Fruit fly (Drosophila melanogaster) whole organism, embryonic: Measurements from ENCODE around the gene Ilp5.

ENCODE experiments used
- Adf1 ChIP-seq: fragments of 200-800 bp; sonication (Bioruptor generic); IDR thresholded peaks from 2 replicates; pipeline ENCODE4 v1.3.6; 2022; ENCODE audit warnings: missing biosample characterization, missing genetic modification characterization
- CG10543 ChIP-seq: fragments of 200-800 bp; sonication (Bioruptor generic); optimal IDR thresholded peaks from 3 replicates; lab custom pipeline; 2017; ENCODE audit warnings: missing biosample characterization, mild to moderate bottlenecking, missing genetic modification characterization, moderate library complexity
- CG12236 ChIP-seq: fragments of 200-800 bp; sonication (Bioruptor generic); optimal IDR thresholded peaks from 2 replicates; lab custom pipeline; 2016; ENCODE audit warnings: missing biosample characterization, missing genetic modification characterization
- CG12659 ChIP-seq: fragments of 200-800 bp; sonication (Bioruptor generic); optimal IDR thresholded peaks from 3 replicates; lab custom pipeline; 2017; ENCODE audit warnings: mild to moderate bottlenecking, missing biosample characterization, missing genetic modification reagents, missing genetic modification characterization
- CG13296 ChIP-seq: fragments of 200-800 bp; sonication (Bioruptor generic); optimal IDR thresholded peaks from 3 replicates; lab custom pipeline; 2018; ENCODE audit warnings: missing biosample characterization, mild to moderate bottlenecking, missing genetic modification characterization
- CG13424 ChIP-seq: fragments of 200-800 bp; sonication (Bioruptor generic); optimal IDR thresholded peaks from 2 replicates; lab custom pipeline; 2019; ENCODE audit warnings: missing biosample characterization, mild to moderate bottlenecking, missing genetic modification characterization, moderate library complexity
- CG13775 ChIP-seq: fragments of 200-800 bp; sonication (Bioruptor generic); optimal IDR thresholded peaks from 3 replicates; lab custom pipeline; 2017; ENCODE audit warnings: missing biosample characterization, mild to moderate bottlenecking, missing genetic modification characterization
- CG13894 ChIP-seq: fragments of 200-800 bp; sonication (Bioruptor generic); optimal IDR thresholded peaks from 3 replicates; lab custom pipeline; 2018; ENCODE audit warnings: missing biosample characterization, mild to moderate bottlenecking, missing genetic modification characterization, moderate library complexity
- CG15269 ChIP-seq: fragments of 200-800 bp; sonication (Bioruptor generic); optimal IDR thresholded peaks from 2 replicates; lab custom pipeline; 2018; ENCODE audit warnings: missing biosample characterization, mild to moderate bottlenecking, missing genetic modification characterization, moderate library complexity
- CG1529 ChIP-seq: fragments of 200-800 bp; sonication (Bioruptor generic); optimal IDR thresholded peaks from 3 replicates; lab custom pipeline; 2018; ENCODE audit warnings: missing biosample characterization, missing genetic modification characterization
- CG17612 ChIP-seq: fragments of 200-800 bp; sonication (Bioruptor generic); IDR thresholded peaks from 2 replicates; pipeline ENCODE4 v1.3.6; 2022; ENCODE audit warnings: missing biosample characterization, missing genetic modification characterization
- CG2120 ChIP-seq: fragments of 200-800 bp; sonication (Bioruptor generic); optimal IDR thresholded peaks from 3 replicates; lab custom pipeline; 2016; ENCODE audit warnings: missing biosample characterization, missing genetic modification characterization
- CG31224 ChIP-seq: fragments of 200-800 bp; sonication (Bioruptor generic); IDR thresholded peaks from 2 replicates; pipeline ENCODE4 v1.3.6; 2022; ENCODE audit warnings: missing biosample characterization, missing genetic modification characterization
- CG3847 ChIP-seq: fragments of 200-800 bp; sonication (Bioruptor generic); IDR thresholded peaks from 2 replicates; pipeline ENCODE4 v1.3.6; 2022; ENCODE audit warnings: missing biosample characterization, missing genetic modification characterization
- CG42726 ChIP-seq: fragments of 200-800 bp; sonication (Bioruptor generic); IDR thresholded peaks from 2 replicates; pipeline ENCODE4 v1.3.6; 2022; ENCODE audit warnings: missing biosample characterization, missing genetic modification characterization; ENCODE audit not compliant: partially characterized antibody
- CG4282 ChIP-seq: fragments of 200-800 bp; sonication (Bioruptor generic); optimal IDR thresholded peaks from 2 replicates; lab custom pipeline; 2016; ENCODE audit warnings: missing biosample characterization, missing genetic modification characterization
- CG4617 ChIP-seq: fragments of 200-800 bp; sonication (Bioruptor generic); optimal IDR thresholded peaks from 3 replicates; lab custom pipeline; 2016; ENCODE audit warnings: missing biosample characterization, missing genetic modification characterization, borderline replicate concordance
- CG5245 ChIP-seq: fragments of 200-800 bp; sonication (Bioruptor generic); optimal IDR thresholded peaks from 3 replicates; lab custom pipeline; 2016; ENCODE audit warnings: missing biosample characterization, missing genetic modification characterization
- CG8924 ChIP-seq: fragments of 200-800 bp; optimal IDR thresholded peaks from 3 replicates; lab custom pipeline; 2019; ENCODE audit warnings: missing biosample characterization, mild to moderate bottlenecking, missing genetic modification characterization, moderate library complexity
- Dad ChIP-seq: fragments of 200-800 bp; sonication (Bioruptor generic); optimal IDR thresholded peaks from 3 replicates; lab custom pipeline; 2016; ENCODE audit warnings: missing biosample characterization, missing genetic modification characterization
- Dip2 ChIP-seq: fragments of 200-800 bp; sonication (Bioruptor generic); IDR thresholded peaks from 2 replicates; pipeline ENCODE4 v1.3.6; 2022; ENCODE audit warnings: missing biosample characterization, missing genetic modification characterization
- Dip3 ChIP-seq: fragments of 200-800 bp; sonication (Bioruptor generic); optimal IDR thresholded peaks from 3 replicates; lab custom pipeline; 2016; ENCODE audit warnings: missing biosample characterization, missing genetic modification characterization
- Dref ChIP-seq: fragments of 200-800 bp; sonication (Bioruptor generic); IDR thresholded peaks from 2 replicates; pipeline ENCODE4 v1.3.6; 2022; ENCODE audit warnings: missing biosample characterization, missing genetic modification characterization
- Fer3 ChIP-seq: fragments of 200-800 bp; sonication (Bioruptor generic); optimal IDR thresholded peaks from 2 replicates; lab custom pipeline; 2018; ENCODE audit warnings: missing biosample characterization, mild to moderate bottlenecking, missing genetic modification characterization, moderate library complexity
- Gug ChIP-seq: fragments of 200-800 bp; sonication (Bioruptor generic); IDR thresholded peaks from 4 replicates; pipeline ENCODE4 v1.3.6; 2022; ENCODE audit warnings: missing biosample characterization, missing genetic modification characterization
- Jarid2 ChIP-seq: fragments of 200-800 bp; sonication (Bioruptor generic); optimal IDR thresholded peaks from 3 replicates; lab custom pipeline; 2017; ENCODE audit warnings: mild to moderate bottlenecking, missing biosample characterization, missing genetic modification reagents, missing genetic modification characterization
- Med ChIP-seq: fragments of 200-800 bp; sonication (Bioruptor generic); peaks from one replicate; lab custom pipeline; 2016; ENCODE audit warnings: missing biosample characterization, missing genetic modification characterization, mild to moderate bottlenecking, inconsistent platforms, moderate library complexity
- NC2α ChIP-seq: fragments of 200-800 bp; sonication (Bioruptor generic); optimal IDR thresholded peaks from 2 replicates; lab custom pipeline; 2016; ENCODE audit warnings: missing biosample characterization, missing genetic modification characterization
- NFAT ChIP-seq: fragments of 200-800 bp; sonication (Bioruptor generic); IDR thresholded peaks from 2 replicates; pipeline ENCODE4 v1.3.6; 2022; ENCODE audit warnings: missing biosample characterization, missing genetic modification characterization
- Oli ChIP-seq: fragments of 200-800 bp; sonication (Bioruptor generic); optimal IDR thresholded peaks from 2 replicates; lab custom pipeline; 2018; ENCODE audit warnings: missing biosample characterization, mild to moderate bottlenecking, missing genetic modification characterization, moderate library complexity
- Sox100B ChIP-seq: fragments of 200-800 bp; sonication (Bioruptor generic); optimal IDR thresholded peaks from 3 replicates; lab custom pipeline; 2018; ENCODE audit warnings: missing biosample characterization, mild to moderate bottlenecking, missing genetic modification characterization
- Usf ChIP-seq: fragments of 200-800 bp; sonication (Bioruptor generic); optimal IDR thresholded peaks from 2 replicates; lab custom pipeline; 2017; ENCODE audit warnings: missing genotype, missing biosample characterization, missing genetic modification characterization
- abd-A ChIP-seq: fragments of 200-800 bp; sonication (Bioruptor generic); optimal IDR thresholded peaks from 3 replicates; lab custom pipeline; 2019; ENCODE audit warnings: missing biosample characterization, mild to moderate bottlenecking, missing genetic modification characterization, moderate library complexity
- ase ChIP-seq: fragments of 200-800 bp; sonication (Bioruptor generic); IDR thresholded peaks from 3 replicates; pipeline ENCODE4 v1.3.6; 2022; ENCODE audit warnings: missing biosample characterization, missing genetic modification characterization
- cas ChIP-seq: fragments of 200-800 bp; sonication (Bioruptor generic); IDR thresholded peaks from 2 replicates; pipeline ENCODE4 v1.3.6; 2022; ENCODE audit warnings: missing biosample characterization, missing genetic modification characterization
- crc ChIP-seq: fragments of 200-800 bp; sonication (Bioruptor generic); optimal IDR thresholded peaks from 2 replicates; lab custom pipeline; 2016; ENCODE audit warnings: missing biosample characterization, missing genetic modification characterization
- exex ChIP-seq: fragments of 200-800 bp; sonication (Bioruptor generic); optimal IDR thresholded peaks from 4 replicates; lab custom pipeline; 2018; ENCODE audit warnings: missing biosample characterization, mild to moderate bottlenecking, missing genetic modification characterization, moderate library complexity
- fru ChIP-seq: fragments of >200 bp; optimal IDR thresholded peaks from 2 replicates; lab custom pipeline; 2017
- her ChIP-seq: fragments of 200-800 bp; sonication (Bioruptor generic); optimal IDR thresholded peaks from 2 replicates; lab custom pipeline; 2016; ENCODE audit warnings: missing biosample characterization, missing genetic modification characterization
- jing ChIP-seq: fragments of 200-800 bp; sonication (Bioruptor generic); optimal IDR thresholded peaks from 2 replicates; lab custom pipeline; 2018; ENCODE audit warnings: missing biosample characterization, mild to moderate bottlenecking, missing genetic modification characterization
- jumu ChIP-seq: fragments of 200-800 bp; sonication (Bioruptor generic); optimal IDR thresholded peaks from 3 replicates; lab custom pipeline; 2016; ENCODE audit warnings: missing biosample characterization, missing genetic modification characterization
- mirr ChIP-seq: fragments of 200-800 bp; sonication (Bioruptor generic); optimal IDR thresholded peaks from 3 replicates; lab custom pipeline; 2018; ENCODE audit warnings: missing biosample characterization, mild to moderate bottlenecking, missing genetic modification characterization
- pb ChIP-seq: fragments of 200-800 bp; sonication (Bioruptor generic); optimal IDR thresholded peaks from 3 replicates; lab custom pipeline; 2016; ENCODE audit warnings: missing biosample characterization, missing genetic modification characterization
- pita ChIP-seq: fragments of 200-800 bp; sonication (Bioruptor generic); optimal IDR thresholded peaks from 2 replicates; lab custom pipeline; 2017; ENCODE audit warnings: missing biosample characterization, mild to moderate bottlenecking, missing genetic modification characterization
- sc ChIP-seq, 3 experiments: fragments of >200 bp in 2 of 3; fragments of 200-800 bp in 1 of 3; sonication (Bioruptor generic) in 1 of 3; optimal IDR thresholded peaks; 2 replicates in 2 of 3; 3 replicates in 1 of 3; lab custom pipeline; 2017; ENCODE audit warnings: mild to moderate bottlenecking in 1 of 3, missing biosample characterization in 1 of 3, missing genetic modification characterization in 1 of 3, missing genetic modification reagents in 1 of 3
- scrt ChIP-seq: fragments of 200-800 bp; sonication (Bioruptor generic); optimal IDR thresholded peaks from 2 replicates; lab custom pipeline; 2018; ENCODE audit warnings: missing biosample characterization, mild to moderate bottlenecking, missing genetic modification characterization, moderate library complexity
- sim ChIP-seq: fragments of 200-800 bp; sonication (Bioruptor generic); IDR thresholded peaks from 2 replicates; pipeline ENCODE4 v1.3.6; 2022; ENCODE audit warnings: missing biosample characterization, missing genetic modification characterization
- so ChIP-seq: fragments of 200-800 bp; sonication (Bioruptor generic); IDR thresholded peaks from 3 replicates; pipeline ENCODE4 v1.3.6; 2022; ENCODE audit warnings: missing biosample characterization, missing genetic modification characterization
- tin ChIP-seq: fragments of 200-800 bp; sonication (Bioruptor generic); optimal IDR thresholded peaks from 3 replicates; lab custom pipeline; 2016; ENCODE audit warnings: missing biosample characterization, missing genetic modification characterization
- usp ChIP-seq: fragments of >200 bp; optimal IDR thresholded peaks from 2 replicates; lab custom pipeline; 2017; ENCODE audit warnings: missing biosample characterization, missing genetic modification characterization

The Ilp5 gene

dm6 chr3L:9855784-9856426, 32.2 kb upstream of the Ilp5 start (continued):
- TF ChIP-seq CG8924 (tag; lab: Kevin White, UChicago) (peak; percentile 98), fru (no peak), CG31224 (GFP tag; lab: Robert Waterston, UW) (peak; percentile 89), CG1529 (peak; percentile 98), NFAT (GFP tag; lab: Robert Waterston, UW) (peak; percentile 90), Dip3 (GFP tag; lab: Kevin White, UChicago) (peak; percentile 91), CG4617 (GFP tag; lab: Kevin White, UChicago) (peak; percentile 79), sc (optimal IDR thresholded peaks at IDR 0.05; lab: Kevin White, UChicago) (no peak), sc (GFP tag; optimal IDR thresholded peaks at IDR 0.05; lab: Kevin White, UChicago) (peak; percentile 98), tin (GFP tag; lab: Kevin White, UChicago) (peak; percentile 98), CG42726 (GFP tag; lab: Robert Waterston, UW) (no peak), so (GFP tag; lab: Robert Waterston, UW) (peak; percentile 97), Sox100B (GFP tag; lab: Kevin White, UChicago) (peak; percentile 98), cas (GFP tag; lab: Robert Waterston, UW) (peak; percentile 73), CG3847 (GFP tag; lab: Robert Waterston, UW) (peak; percentile 93), Dad (GFP tag; lab: Kevin White, UChicago) (peak; percentile 97), pita (no peak), jumu (peak; percentile 98), crc (GFP tag; lab: Kevin White, UChicago) (peak; percentile 93), her (peak; percentile 94), CG13424 (tag; lab: Kevin White, UChicago) (peak; percentile 95), Dref (no peak), CG13775 (GFP tag; lab: Kevin White, UChicago) (peak; percentile 95), CG4282 (peak; percentile 81), CG13894 (tag; lab: Kevin White, UChicago) (peak; percentile 74), Gug (GFP tag; lab: Robert Waterston, UW) (peak; percentile 98), exex (peak; percentile 47), usp (GFP tag; lab: Kevin White, UChicago) (no peak), CG12236 (GFP tag; lab: Kevin White, UChicago) (peak; percentile 97), CG17612 (GFP tag; lab: Robert Waterston, UW) (peak; percentile 92), CG2120 (GFP tag; lab: Kevin White, UChicago) (peak; percentile 90), CG15269 (peak; percentile 92), sim (peak; percentile 98), Adf1 (peak; percentile 62), Dip2 (peak; percentile 65), CG5245 (peak; percentile 98), pb (GFP tag; lab: Kevin White, UChicago) (peak; percentile 95), NC2α (GFP tag; lab: Kevin White, UChicago) (peak; percentile 95), ase (GFP tag; lab: Robert Waterston, UW) (peak; percentile 97), Jarid2 (GFP tag; lab: Kevin White, UChicago) (peak; percentile 86), mirr (GFP tag; lab: Kevin White, UChicago) (peak; percentile 71), CG10543 (peak; percentile 89), CG13296 (GFP tag; lab: Kevin White, UChicago) (peak; percentile 92), scrt (GFP tag; lab: Kevin White, UChicago) (peak; percentile 88), abd-A (tag; lab: Kevin White, UChicago) (peak; percentile 58), jing (peak; percentile 94), Fer3 (tag; lab: Kevin White, UChicago) (peak; percentile 95), CG12659 (peak; percentile 90), Med (GFP tag; lab: Kevin White, UChicago) (peak; percentile 99), Usf (GFP tag; lab: Kevin White, UChicago) (peak; percentile 96), Oli (tag; lab: Kevin White, UChicago) (peak; percentile 97)
